Fruit fly (Drosophila melanogaster): ENCODE data around the gene Sgs8.

Gene Sgs8

dm6 chr3L:11552996-11553671 is 43.9 kb upstream of the Sgs8 start:
- TF ChIP-seq tj (GFP tag; optimal IDR thresholded peaks at IDR 0.05) (peak; percentile 85), toe (GFP tag; optimal IDR thresholded peaks at IDR 0.05) (no peak), CG7101 (tag; optimal IDR thresholded peaks at IDR 0.05) (peak; percentile 38), Mnt (GFP tag; optimal IDR thresholded peaks at IDR 0.05) (peak; percentile 72), CG5204 (GFP tag; optimal IDR thresholded peaks at IDR 0.05) (no peak), kay (GFP tag; ENCODE audit: borderline replicate concordance) (no peak), ovo (GFP tag; optimal IDR thresholded peaks at IDR 0.05) (no peak), CG12768 (GFP tag; optimal IDR thresholded peaks at IDR 0.05) (peak; percentile 87), CG14711 (tag; optimal IDR thresholded peaks at IDR 0.05) (no peak), CG33017 (tag; optimal IDR thresholded peaks at IDR 0.05) (peak; percentile 22), bab1 (GFP tag; optimal IDR thresholded peaks at IDR 0.05) (peak; percentile 57), Hr96 (GFP tag; optimal IDR thresholded peaks at IDR 0.05) (no peak), Crg-1 (GFP tag; optimal IDR thresholded peaks at IDR 0.05) (peak; percentile 25), CG7045 (GFP tag; optimal IDR thresholded peaks at IDR 0.05) (no peak), Clk (GFP tag; optimal IDR thresholded peaks at IDR 0.05) (no peak), pad (GFP tag; optimal IDR thresholded peaks at IDR 0.05) (peak; percentile 22), cnc (optimal IDR thresholded peaks at IDR 0.05) (no peak), cic (GFP tag; optimal IDR thresholded peaks at IDR 0.05) (peak; percentile 90), CG11617 (GFP tag; optimal IDR thresholded peaks at IDR 0.05) (peak; percentile 32), CG1620 (GFP tag; optimal IDR thresholded peaks at IDR 0.05) (no peak)

dm6 chr3L:11551949-11552348 is 42.8 kb upstream of the Sgs8 start:
- TF ChIP-seq kay (GFP tag; ENCODE audit: borderline replicate concordance) (no peak), CG11617 (GFP tag; optimal IDR thresholded peaks at IDR 0.05) (no peak), bab1 (GFP tag; optimal IDR thresholded peaks at IDR 0.05) (no peak), tj (GFP tag; optimal IDR thresholded peaks at IDR 0.05) (peak; percentile 1), CG33017 (tag; optimal IDR thresholded peaks at IDR 0.05) (peak; percentile 11), CG14711 (tag; optimal IDR thresholded peaks at IDR 0.05) (peak; percentile 19), pad (GFP tag; optimal IDR thresholded peaks at IDR 0.05) (no peak), CG7045 (GFP tag; optimal IDR thresholded peaks at IDR 0.05) (no peak), Crg-1 (GFP tag; optimal IDR thresholded peaks at IDR 0.05) (no peak), Clk (GFP tag; optimal IDR thresholded peaks at IDR 0.05) (no peak)

dm6 chr3L:11550359-11551056 is 41.3 kb upstream of the Sgs8 start:
- TF ChIP-seq CG7045 (GFP tag; optimal IDR thresholded peaks at IDR 0.05) (no peak), tj (GFP tag; optimal IDR thresholded peaks at IDR 0.05) (peak; percentile 89)

- peak; percentile 59 for TF ChIP-seq tj (GFP tag; optimal IDR thresholded peaks at IDR 0.05)
- no peak for TF ChIP-seq Mnt (GFP tag; optimal IDR thresholded peaks at IDR 0.05)
Observed at dm6 chr3L:11549432-11549831, 40.2 kb upstream of the Sgs8 start.

dm6 chr3L:11548009-11548408 is 38.8 kb upstream of the Sgs8 start:
- TF ChIP-seq kay (GFP tag; ENCODE audit: borderline replicate concordance) (no peak), tj (GFP tag; optimal IDR thresholded peaks at IDR 0.05) (peak; percentile 82), Clk (GFP tag; optimal IDR thresholded peaks at IDR 0.05) (no peak), CG7045 (GFP tag; optimal IDR thresholded peaks at IDR 0.05) (no peak)

dm6 chr3L:11547302-11547994 is 38.3 kb upstream of the Sgs8 start:
- TF ChIP-seq CG1620 (GFP tag; optimal IDR thresholded peaks at IDR 0.05) (no peak), tj (GFP tag; optimal IDR thresholded peaks at IDR 0.05) (peak; percentile 97)

dm6 chr3L:11543681-11544299 is 34.6 kb upstream of the Sgs8 start:
- no peak for TF ChIP-seq CG7045 (GFP tag; optimal IDR thresholded peaks at IDR 0.05)
- peak; percentile 72 for TF ChIP-seq kay (GFP tag; ENCODE audit: borderline replicate concordance)
